Worm (Caenorhabditis elegans) whole organism, late embryonic: ENCODE data around the gene fbxc-12.

Experiments used
- C08G9.2 ChIP-seq: sonication (generic microtip); optimal IDR thresholded peaks from 2 replicates; lab custom pipeline; 2016; ENCODE audit warnings: mild to moderate bottlenecking, missing genetic modification characterization, moderate library complexity, missing compliant biosample characterization
- C38D4.7 ChIP-seq: fragments of 200-800 bp; sonication (Bioruptor generic); optimal IDR thresholded peaks from 2 replicates; lab custom pipeline; 2018; ENCODE audit warnings: mild to moderate bottlenecking, missing genetic modification characterization, moderate library complexity, missing compliant biosample characterization
- K02D7.2 ChIP-seq: sonication (generic microtip); optimal IDR thresholded peaks from 2 replicates; lab custom pipeline; 2017; ENCODE audit warnings: mild to moderate bottlenecking, missing genetic modification characterization, missing compliant biosample characterization
- T23F11.4 ChIP-seq: fragments of 200-800 bp; sonication (Bioruptor generic); optimal IDR thresholded peaks from 2 replicates; lab custom pipeline; 2018; ENCODE audit warnings: mild to moderate bottlenecking, missing genetic modification characterization, missing compliant biosample characterization
- ama-1 ChIP-seq: fragments of 150-350 bp; optimal IDR thresholded peaks from 2 replicates; lab custom pipeline; 2014
- ceh-14 ChIP-seq: sonication (generic microtip); optimal IDR thresholded peaks from 2 replicates; lab custom pipeline; 2016; ENCODE audit warnings: missing genotype, missing genetic modification characterization, missing compliant biosample characterization
- ceh-18 ChIP-seq: sonication (generic microtip); optimal IDR thresholded peaks from 2 replicates; lab custom pipeline; 2016; ENCODE audit warnings: missing genetic modification characterization, missing compliant biosample characterization
- ceh-2 ChIP-seq: sonication (generic microtip); optimal IDR thresholded peaks from 2 replicates; lab custom pipeline; 2016; ENCODE audit warnings: missing genotype, missing genetic modification characterization, missing compliant biosample characterization
- ceh-24 ChIP-seq: sonication (generic microtip); optimal IDR thresholded peaks from 2 replicates; lab custom pipeline; 2016; ENCODE audit warnings: mild to moderate bottlenecking, missing genetic modification characterization, missing compliant biosample characterization
- ceh-30 ChIP-seq: fragments of 150-350 bp; optimal IDR thresholded peaks from 2 replicates; lab custom pipeline; 2014; ENCODE audit warnings: missing biosample characterization, missing genetic modification characterization
- ceh-31 ChIP-seq: sonication (generic microtip); optimal IDR thresholded peaks from 2 replicates; lab custom pipeline; 2016; ENCODE audit warnings: missing genetic modification characterization, missing compliant biosample characterization
- ceh-34 ChIP-seq: sonication (generic microtip); optimal IDR thresholded peaks from 2 replicates; lab custom pipeline; 2016; ENCODE audit warnings: mild to moderate bottlenecking, missing genetic modification characterization, missing compliant biosample characterization
- ceh-48 ChIP-seq: sonication (generic microtip); optimal IDR thresholded peaks from 2 replicates; lab custom pipeline; 2016; ENCODE audit warnings: missing genetic modification characterization, inconsistent platforms, missing compliant biosample characterization
- che-1 ChIP-seq: sonication (generic microtip); optimal IDR thresholded peaks from 2 replicates; lab custom pipeline; 2016; ENCODE audit warnings: mild to moderate bottlenecking, missing genetic modification characterization, missing compliant biosample characterization
- dmd-4 ChIP-seq: sonication (generic microtip); optimal IDR thresholded peaks from 2 replicates; lab custom pipeline; 2016; ENCODE audit warnings: borderline replicate concordance, missing genetic modification characterization, missing compliant biosample characterization
- dve-1 ChIP-seq: sonication (generic microtip); optimal IDR thresholded peaks from 2 replicates; lab custom pipeline; 2017; ENCODE audit warnings: antibody characterized with exemption, mild to moderate bottlenecking, missing genetic modification characterization, missing compliant biosample characterization
- elt-2 ChIP-seq: sonication (generic microtip); optimal IDR thresholded peaks from 2 replicates; lab custom pipeline; 2016; ENCODE audit warnings: missing genetic modification reagents, missing genetic modification characterization, missing compliant biosample characterization
- elt-4 ChIP-seq: sonication (generic microtip); optimal IDR thresholded peaks from 2 replicates; lab custom pipeline; 2016; ENCODE audit warnings: missing genetic modification characterization, missing compliant biosample characterization
- eyg-1 ChIP-seq: sonication (generic microtip); optimal IDR thresholded peaks from 2 replicates; lab custom pipeline; 2016; ENCODE audit warnings: missing genotype, missing genetic modification characterization, missing compliant biosample characterization
- fax-1 ChIP-seq: sonication (generic microtip); optimal IDR thresholded peaks from 2 replicates; lab custom pipeline; 2016; ENCODE audit warnings: missing genotype, missing genetic modification characterization, missing compliant biosample characterization
- gmeb-2 ChIP-seq: sonication (generic microtip); optimal IDR thresholded peaks from 2 replicates; lab custom pipeline; 2016; ENCODE audit warnings: missing genetic modification characterization, inconsistent platforms, missing compliant biosample characterization
- hlh-15 ChIP-seq: sonication (generic microtip); optimal IDR thresholded peaks from 2 replicates; lab custom pipeline; 2016; ENCODE audit warnings: missing genetic modification characterization, missing compliant biosample characterization
- hlh-6 ChIP-seq: sonication (generic microtip); optimal IDR thresholded peaks from 2 replicates; lab custom pipeline; 2016; ENCODE audit warnings: missing genotype, missing genetic modification characterization, missing compliant biosample characterization
- lim-6 ChIP-seq: sonication (generic microtip); optimal IDR thresholded peaks from 2 replicates; lab custom pipeline; 2016; ENCODE audit warnings: missing genetic modification characterization, missing compliant biosample characterization
- madf-2 ChIP-seq: sonication (generic microtip); optimal IDR thresholded peaks from 2 replicates; lab custom pipeline; 2017; ENCODE audit warnings: missing genetic modification characterization, missing compliant biosample characterization
- mec-3 ChIP-seq: sonication (generic microtip); optimal IDR thresholded peaks from 2 replicates; lab custom pipeline; 2016; ENCODE audit warnings: borderline replicate concordance, missing genetic modification characterization, missing compliant biosample characterization
- nfya-1 ChIP-seq: sonication (generic microtip); optimal IDR thresholded peaks from 2 replicates; lab custom pipeline; 2017; ENCODE audit warnings: missing genetic modification characterization, mild to moderate bottlenecking, missing compliant biosample characterization, antibody characterized with exemption, moderate library complexity
- npax-4 ChIP-seq: sonication (generic microtip); optimal IDR thresholded peaks from 2 replicates; lab custom pipeline; 2016; ENCODE audit warnings: missing genetic modification characterization, missing compliant biosample characterization
- odd-2 ChIP-seq: sonication (generic microtip); optimal IDR thresholded peaks from 2 replicates; lab custom pipeline; 2017; ENCODE audit warnings: antibody characterized with exemption, mild to moderate bottlenecking, missing genetic modification characterization, missing compliant biosample characterization
- pax-1 ChIP-seq: fragments of 150-350 bp; optimal IDR thresholded peaks from 2 replicates; lab custom pipeline; 2014; ENCODE audit warnings: missing biosample characterization, missing genetic modification characterization
- pha-2 ChIP-seq: sonication (generic microtip); optimal IDR thresholded peaks from 2 replicates; lab custom pipeline; 2017; ENCODE audit warnings: mild to moderate bottlenecking, missing genetic modification characterization, missing compliant biosample characterization
- pha-4 ChIP-seq: fragments of 150-350 bp; optimal IDR thresholded peaks from 2 replicates; lab custom pipeline; 2018; ENCODE audit warnings: missing biosample characterization, missing genetic modification reagents, missing genetic modification characterization
- pros-1 ChIP-seq: fragments of 150-350 bp; optimal IDR thresholded peaks from 2 replicates; lab custom pipeline; 2014; ENCODE audit warnings: missing biosample characterization, missing genetic modification reagents, missing genetic modification characterization
- rnt-1 ChIP-seq: sonication (generic microtip); optimal IDR thresholded peaks from 2 replicates; lab custom pipeline; 2016; ENCODE audit warnings: missing genetic modification characterization, missing compliant biosample characterization
- sdc-2 ChIP-seq: sonication (generic microtip); optimal IDR thresholded peaks from 2 replicates; lab custom pipeline; 2016; ENCODE audit warnings: missing genotype, missing genetic modification characterization, missing compliant biosample characterization
- sox-2 ChIP-seq: fragments of 200-800 bp; sonication (Bioruptor generic); IDR thresholded peaks from 2 replicates; pipeline ENCODE4 v1.3.6; 2022; ENCODE audit warnings: missing genetic modification reagents, missing genetic modification characterization, missing compliant biosample characterization
- sox-4 ChIP-seq: sonication (generic microtip); optimal IDR thresholded peaks from 2 replicates; lab custom pipeline; 2017; ENCODE audit warnings: mild to moderate bottlenecking, missing genetic modification characterization, inconsistent platforms, missing compliant biosample characterization
- tbx-2 ChIP-seq: sonication (generic microtip); optimal IDR thresholded peaks from 2 replicates; lab custom pipeline; 2016; ENCODE audit warnings: missing genetic modification characterization, missing compliant biosample characterization
- unc-3 ChIP-seq, 2 experiments: fragments of 200-800 bp in 1 of 2; sonication (Bioruptor generic) in 1 of 2; sonication (generic microtip) in 1 of 2; conservative IDR thresholded peaks in 1 of 2; optimal IDR thresholded peaks in 1 of 2; 2 replicates each; pipeline versions ENCODE4 v1.3.6 to Lab custom; 2016 to 2022; ENCODE audit warnings: missing compliant biosample characterization in 2 of 2, missing genetic modification characterization in 2 of 2, missing genetic modification reagents in 1 of 2
- unc-42 ChIP-seq: sonication (generic microtip); optimal IDR thresholded peaks from 2 replicates; lab custom pipeline; 2016; ENCODE audit warnings: missing genotype, missing genetic modification characterization, missing compliant biosample characterization
- unc-55 ChIP-seq: sonication (generic microtip); optimal IDR thresholded peaks from 2 replicates; lab custom pipeline; 2017; ENCODE audit warnings: missing biosample characterization, missing genetic modification reagents, missing genetic modification characterization
- unc-86 ChIP-seq: sonication (generic microtip); optimal IDR thresholded peaks from 2 replicates; lab custom pipeline; 2016; ENCODE audit warnings: missing genetic modification characterization, missing compliant biosample characterization
- ztf-16 ChIP-seq: sonication (generic microtip); optimal IDR thresholded peaks from 2 replicates; lab custom pipeline; 2017; ENCODE audit warnings: missing genetic modification characterization, missing compliant biosample characterization

The fbxc-12 gene

DNA sequence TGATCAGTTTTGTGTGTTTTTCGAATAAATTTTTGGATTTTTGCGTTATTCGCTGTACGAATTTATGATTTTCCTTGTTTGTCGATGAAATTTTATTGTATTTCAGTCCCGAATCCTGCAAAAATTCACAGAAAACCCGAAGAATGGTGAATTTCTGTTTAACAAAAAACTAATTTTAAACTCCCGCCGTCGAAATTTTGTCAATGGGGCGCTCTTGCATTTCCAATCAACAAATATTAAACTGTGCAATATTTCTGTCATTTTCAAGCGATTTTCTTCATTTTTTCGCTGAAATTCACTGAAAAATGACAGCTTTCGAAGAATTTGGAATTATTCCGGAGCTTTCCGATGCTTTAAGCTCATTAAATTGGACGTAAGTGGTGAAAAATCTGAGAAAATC is 30.4 kb upstream of the fbxc-12 start, which contains the start of gene Y55F3BR.1:
TSS of gene Y55F3BR.1 (plus strand) at position 115 of the 400 bp plus-strand sequence.
- peak; percentile 14 for TF ChIP-seq ceh-14
- no peak for TF ChIP-seq mec-3 (tag; lab: Kevin White, UChicago)
- TF ChIP-seq nfya-1 (tag; lab: Kevin White, UChicago): peak; percentile 25
- TF ChIP-seq dmd-4 (tag; lab: Kevin White, UChicago): no peak
- TF ChIP-seq unc-86 (tag; lab: Kevin White, UChicago): no peak

DNA sequence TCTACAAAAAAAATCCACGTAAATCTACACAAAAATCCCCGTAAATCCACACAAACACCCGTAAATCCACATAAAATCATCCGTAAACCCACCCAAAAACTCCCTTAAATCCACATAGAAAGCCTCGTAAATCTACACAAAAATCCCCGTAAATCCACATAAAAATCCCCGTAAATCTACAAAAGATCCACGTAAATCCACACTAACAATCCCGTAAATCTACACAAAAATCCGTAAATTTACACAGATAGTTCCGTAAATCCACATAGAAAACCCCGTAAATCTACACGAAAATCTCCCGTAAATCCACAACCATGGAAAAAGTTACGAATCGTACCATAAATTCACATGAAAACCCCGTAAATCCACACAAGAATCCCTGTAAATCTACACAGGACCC is 26.4 kb upstream of the fbxc-12 start:
- TF ChIP-seq ceh-24 (no peak), C38D4.7 (GFP tag; lab: Kevin White, UChicago) (no peak), T23F11.4 (GFP tag; lab: Kevin White, UChicago) (no peak), fax-1 (no peak), pha-4 (tag; lab: Kevin White, UChicago) (no peak), mec-3 (tag; lab: Kevin White, UChicago) (no peak), dve-1 (tag; lab: Kevin White, UChicago) (peak; percentile 90), elt-4 (tag; lab: Kevin White, UChicago) (no peak)

DNA sequence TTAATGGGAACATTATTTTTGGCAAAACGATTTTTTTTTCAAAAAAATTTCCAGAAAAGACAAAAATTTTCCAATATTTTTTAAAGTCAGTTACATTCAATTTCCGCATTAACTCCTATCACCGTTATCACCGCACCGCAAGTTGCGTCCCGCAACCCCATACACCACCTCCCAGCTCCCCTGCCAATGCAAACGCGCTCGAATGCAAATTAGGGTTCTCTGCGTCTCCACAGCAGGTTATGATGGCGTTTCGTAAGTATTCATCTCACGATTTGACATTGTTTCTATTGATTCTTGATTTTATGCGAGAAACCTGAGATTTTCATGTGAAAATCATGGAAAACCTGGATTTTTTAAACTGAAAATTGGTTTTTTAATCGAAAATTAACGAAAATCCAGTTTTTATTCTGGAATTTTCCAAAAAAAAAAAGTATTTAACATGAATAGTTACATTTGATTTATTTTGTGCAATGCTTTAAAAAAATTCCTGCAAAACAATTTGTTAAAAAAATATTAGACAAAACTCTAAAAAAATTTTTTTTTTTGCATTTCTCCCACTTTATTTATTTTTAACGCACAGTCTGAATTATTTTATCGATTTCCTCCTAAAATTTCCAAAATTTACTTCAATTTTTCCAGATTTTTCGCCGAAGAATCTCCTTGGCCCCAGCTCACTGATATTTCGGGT is 20.2 kb upstream of the fbxc-12 start, which contains the start of gene mak-2:
TSS of gene mak-2 (plus strand) at position 638 of the 688 bp plus-strand sequence.
- TF ChIP-seq ceh-34 (tag; lab: Kevin White, UChicago) (peak; percentile 42), ceh-48 (tag; lab: Kevin White, UChicago) (peak; percentile 38), ceh-18 (tag; lab: Kevin White, UChicago) (peak; percentile 36), ceh-31 (tag; lab: Kevin White, UChicago) (peak; percentile 74), tbx-2 (tag; lab: Kevin White, UChicago) (peak; percentile 39), npax-4 (tag; lab: Kevin White, UChicago) (no peak), sox-2 (GFP tag; lab: Robert Waterston, UW) (no peak), ceh-2 (tag; lab: Kevin White, UChicago) (peak; percentile 45), ztf-16 (tag; lab: Kevin White, UChicago) (no peak), ceh-14 (peak; percentile 18), hlh-15 (tag; lab: Kevin White, UChicago) (no peak), unc-42 (tag; lab: Kevin White, UChicago) (peak; percentile 83), pros-1 (tag; lab: Kevin White, UChicago) (peak; percentile 17), eyg-1 (no peak), ceh-30 (tag; lab: Kevin White, UChicago) (peak; percentile 8), K02D7.2 (no peak), nfya-1 (tag; lab: Kevin White, UChicago) (peak; percentile 66), dve-1 (tag; lab: Kevin White, UChicago) (peak; percentile 42), C08G9.2 (tag; lab: Kevin White, UChicago) (no peak), unc-55 (GFP tag; lab: Kevin White, UChicago) (peak; percentile 44), elt-2 (tag; lab: Kevin White, UChicago) (peak; percentile 48), gmeb-2 (tag; lab: Kevin White, UChicago) (no peak), che-1 (no peak), rnt-1 (tag; lab: Kevin White, UChicago) (peak; percentile 23)

DNA sequence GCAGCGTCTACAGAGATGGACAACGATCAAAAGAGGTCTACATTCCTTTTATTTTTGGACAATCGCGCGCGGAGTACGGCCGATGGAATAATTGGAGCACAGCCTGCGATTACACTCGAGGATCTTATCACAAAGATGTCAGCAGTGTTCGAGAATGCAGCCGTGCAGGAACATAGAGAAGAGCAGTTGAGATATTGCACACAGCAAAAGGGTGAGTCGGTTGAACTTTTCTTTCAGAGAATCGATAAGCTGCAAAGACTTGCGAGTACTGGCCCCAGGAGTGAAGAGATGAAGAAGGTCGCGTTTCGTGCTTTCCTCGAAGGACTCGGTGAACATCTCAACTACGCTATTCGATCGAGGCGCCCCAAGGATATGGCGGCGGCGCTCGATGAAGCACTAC is 9.8 kb downstream of the fbxc-12 start:
- TF ChIP-seq pax-1 (tag; lab: Kevin White, UChicago): no peak
- TF ChIP-seq pha-2 (tag; lab: Kevin White, UChicago): no peak
- no peak for TF ChIP-seq ama-1 (lab: Kevin White, UChicago)
- no peak for TF ChIP-seq odd-2 (tag; lab: Kevin White, UChicago)
- TF ChIP-seq sox-4 (tag; lab: Kevin White, UChicago): no peak
- no peak for TF ChIP-seq npax-4 (tag; lab: Kevin White, UChicago)
- no peak for TF ChIP-seq unc-3 (GFP tag; conservative IDR thresholded peaks at IDR 0.05; lab: Robert Waterston, UW)
- TF ChIP-seq unc-3 (tag; optimal IDR thresholded peaks at IDR 0.05; lab: Kevin White, UChicago): no peak
- no peak for TF ChIP-seq hlh-6 (tag; lab: Kevin White, UChicago)
- no peak for TF ChIP-seq ceh-24
- TF ChIP-seq madf-2 (tag; lab: Kevin White, UChicago): no peak
- no peak for TF ChIP-seq ceh-34 (tag; lab: Kevin White, UChicago)
- no peak for TF ChIP-seq sdc-2
- no peak for TF ChIP-seq dve-1 (tag; lab: Kevin White, UChicago)
- no peak for TF ChIP-seq tbx-2 (tag; lab: Kevin White, UChicago)
- TF ChIP-seq lim-6 (tag; lab: Kevin White, UChicago): no peak
